Fruit fly (Drosophila melanogaster) whole organism, embryonic: ENCODE data around the gene CG7991.
A peak's percentile ranks its signal among the peaks of the same experiment; 100 is the strongest.

Experiments
- Aef1 ChIP-seq: fragments of 200-800 bp; sonication (Bioruptor generic); IDR thresholded peaks from 3 replicates; pipeline ENCODE4 v1.3.6; 2022; ENCODE audit warnings: missing biosample characterization, missing genetic modification characterization
- Asciz ChIP-seq: fragments of 200-800 bp; sonication (Bioruptor generic); optimal IDR thresholded peaks from 2 replicates; lab custom pipeline; 2017; ENCODE audit warnings: missing biosample characterization, mild to moderate bottlenecking, missing genetic modification characterization, missing genetic modification reagents
- CG10321 ChIP-seq: fragments of 200-800 bp; sonication (Bioruptor generic); IDR thresholded peaks from 2 replicates; pipeline ENCODE4 v1.3.6; 2022; ENCODE audit warnings: missing biosample characterization, missing genetic modification characterization
- CG11456 ChIP-seq: fragments of 200-800 bp; sonication (Bioruptor generic); IDR thresholded peaks from 3 replicates; pipeline ENCODE4 v1.3.6; 2022; ENCODE audit warnings: missing biosample characterization, missing genetic modification characterization
- CG11560 ChIP-seq: fragments of 200-800 bp; sonication (Bioruptor generic); IDR thresholded peaks from 3 replicates; pipeline ENCODE4 v1.3.6; 2022; ENCODE audit warnings: missing biosample characterization, missing genetic modification characterization
- CG11696 ChIP-seq: fragments of 200-800 bp; sonication (Bioruptor generic); IDR thresholded peaks from 2 replicates; pipeline ENCODE4 v1.3.6; 2022; ENCODE audit warnings: missing biosample characterization, missing genetic modification characterization
- CG11723 ChIP-seq: fragments of 200-800 bp; sonication (Bioruptor generic); optimal IDR thresholded peaks from 2 replicates; lab custom pipeline; 2017; ENCODE audit warnings: missing biosample characterization, mild to moderate bottlenecking, missing genetic modification characterization
- CG12659 ChIP-seq: fragments of 200-800 bp; sonication (Bioruptor generic); optimal IDR thresholded peaks from 3 replicates; lab custom pipeline; 2017; ENCODE audit warnings: mild to moderate bottlenecking, missing biosample characterization, missing genetic modification reagents, missing genetic modification characterization
- CG13624 ChIP-seq: fragments of 200-800 bp; sonication (Bioruptor generic); optimal IDR thresholded peaks from 2 replicates; lab custom pipeline; 2016; ENCODE audit warnings: missing biosample characterization, missing genetic modification characterization
- CG14050 ChIP-seq: fragments of 200-800 bp; sonication (Bioruptor generic); IDR thresholded peaks from 3 replicates; pipeline ENCODE4 v1.3.6; 2022; ENCODE audit warnings: missing biosample characterization, missing genetic modification characterization
- CG16779 ChIP-seq: fragments of 200-800 bp; sonication (Bioruptor generic); IDR thresholded peaks from 2 replicates; pipeline ENCODE4 v1.3.6; 2022; ENCODE audit warnings: missing biosample characterization, missing genetic modification characterization
- CG2129 ChIP-seq: fragments of 200-800 bp; sonication (Bioruptor generic); IDR thresholded peaks from 2 replicates; pipeline ENCODE4 v1.3.6; 2022; ENCODE audit warnings: missing biosample characterization, missing genetic modification characterization; ENCODE audit not compliant: partially characterized antibody
- CG2875 ChIP-seq: fragments of 200-800 bp; sonication (Bioruptor generic); optimal IDR thresholded peaks from 2 replicates; lab custom pipeline; 2017; ENCODE audit warnings: missing biosample characterization, mild to moderate bottlenecking, missing genetic modification characterization, missing genetic modification reagents
- CG30431 ChIP-seq: fragments of 200-800 bp; sonication (Bioruptor generic); optimal IDR thresholded peaks from 2 replicates; lab custom pipeline; 2017; ENCODE audit warnings: missing biosample characterization, missing genetic modification characterization
- CG31388 ChIP-seq: fragments of 200-800 bp; sonication (Bioruptor generic); optimal IDR thresholded peaks from 2 replicates; lab custom pipeline; 2016; ENCODE audit warnings: missing biosample characterization, missing genetic modification characterization
- CG33557 ChIP-seq: fragments of 200-800 bp; sonication (Bioruptor generic); optimal IDR thresholded peaks from 2 replicates; lab custom pipeline; 2019; ENCODE audit warnings: missing biosample characterization, mild to moderate bottlenecking, missing genetic modification characterization, moderate library complexity
- CG3995 ChIP-seq: fragments of 200-800 bp; sonication (Bioruptor generic); optimal IDR thresholded peaks from 3 replicates; lab custom pipeline; 2016; ENCODE audit warnings: missing biosample characterization, missing genetic modification characterization
- CG4424 ChIP-seq: fragments of 200-800 bp; sonication (Bioruptor generic); optimal IDR thresholded peaks from 3 replicates; lab custom pipeline; 2016; ENCODE audit warnings: missing biosample characterization, missing genetic modification characterization
- CG5180 ChIP-seq: fragments of 200-800 bp; sonication (Bioruptor generic); optimal IDR thresholded peaks from 3 replicates; lab custom pipeline; 2017; ENCODE audit warnings: missing biosample characterization, missing genetic modification characterization, mild to moderate bottlenecking, moderate library complexity, missing genetic modification reagents
- CG7271 ChIP-seq: fragments of 200-800 bp; sonication (Bioruptor generic); optimal IDR thresholded peaks from 2 replicates; lab custom pipeline; 2018; ENCODE audit warnings: missing biosample characterization, mild to moderate bottlenecking, missing genetic modification characterization, moderate library complexity
- CG7357 ChIP-seq: fragments of 200-800 bp; sonication (Bioruptor generic); IDR thresholded peaks from 3 replicates; pipeline ENCODE4 v1.3.6; 2022; ENCODE audit warnings: missing biosample characterization, missing genetic modification characterization
- CG7745 ChIP-seq: fragments of 200-800 bp; sonication (Bioruptor generic); optimal IDR thresholded peaks from 2 replicates; lab custom pipeline; 2018; ENCODE audit warnings: missing biosample characterization, mild to moderate bottlenecking, missing genetic modification characterization, moderate library complexity
- CG7963 ChIP-seq: fragments of 200-800 bp; sonication (Bioruptor generic); IDR thresholded peaks from 3 replicates; pipeline ENCODE4 v1.3.6; 2022; ENCODE audit warnings: missing biosample characterization, missing genetic modification characterization; ENCODE audit not compliant: partially characterized antibody
- CG8944 ChIP-seq: fragments of 200-800 bp; sonication (Bioruptor generic); optimal IDR thresholded peaks from 3 replicates; lab custom pipeline; 2016; ENCODE audit warnings: missing biosample characterization, missing genetic modification characterization
- CG9797 ChIP-seq: fragments of 200-800 bp; sonication (Bioruptor generic); optimal IDR thresholded peaks from 3 replicates; lab custom pipeline; 2018; ENCODE audit warnings: missing biosample characterization, mild to moderate bottlenecking, missing genetic modification characterization
- CTCF ChIP-seq: fragments of 200-800 bp; sonication (Bioruptor generic); optimal IDR thresholded peaks from 2 replicates; lab custom pipeline; 2017; ENCODE audit warnings: missing biosample characterization, mild to moderate bottlenecking, missing genetic modification characterization, moderate library complexity
- Dfd ChIP-seq, 2 experiments: fragments of >200 bp; optimal IDR thresholded peaks; 2 replicates each; lab custom pipeline; 2017; ENCODE audit warnings: missing biosample characterization in 2 of 2, missing genetic modification characterization in 2 of 2
- Doc3 ChIP-seq: fragments of 200-800 bp; sonication (Bioruptor generic); IDR thresholded peaks from 3 replicates; pipeline ENCODE4 v1.3.6; 2022; ENCODE audit warnings: missing biosample characterization, missing genetic modification characterization; ENCODE audit not compliant: partially characterized antibody
- E2f1 ChIP-seq: fragments of 200-800 bp; sonication (Bioruptor generic); IDR thresholded peaks from 2 replicates; pipeline ENCODE4 v1.3.6; 2022; ENCODE audit warnings: missing biosample characterization, missing genetic modification characterization
- Gsc ChIP-seq: fragments of 200-800 bp; sonication (Bioruptor generic); IDR thresholded peaks from 2 replicates; pipeline ENCODE4 v1.3.6; 2022; ENCODE audit warnings: missing biosample characterization, missing genetic modification characterization
- HLH3B ChIP-seq: fragments of 200-800 bp; sonication (Bioruptor generic); IDR thresholded peaks from 2 replicates; pipeline ENCODE4 v1.3.6; 2022; ENCODE audit warnings: missing biosample characterization, missing genetic modification characterization
- HmgD ChIP-seq: fragments of 200-800 bp; sonication (Bioruptor generic); optimal IDR thresholded peaks from 3 replicates; lab custom pipeline; 2016; ENCODE audit warnings: missing biosample characterization, missing genetic modification characterization
- Lpt ChIP-seq: fragments of >200 bp; optimal IDR thresholded peaks from 2 replicates; lab custom pipeline; 2018; ENCODE audit warnings: missing biosample characterization, missing genetic modification characterization
- NC2β ChIP-seq: fragments of 200-800 bp; sonication (Bioruptor generic); optimal IDR thresholded peaks from 2 replicates; lab custom pipeline; 2016; ENCODE audit warnings: missing biosample characterization, missing genetic modification characterization
- Side ChIP-seq: fragments of 200-800 bp; sonication (Bioruptor generic); optimal IDR thresholded peaks from 2 replicates; lab custom pipeline; 2016; ENCODE audit warnings: missing biosample characterization, missing genetic modification characterization
- ash1 ChIP-seq: fragments of 200-800 bp; sonication (Bioruptor generic); optimal IDR thresholded peaks from 2 replicates; lab custom pipeline; 2018; ENCODE audit warnings: missing biosample characterization, mild to moderate bottlenecking, missing genetic modification characterization
- dimm ChIP-seq: fragments of 200-800 bp; sonication (Bioruptor generic); IDR thresholded peaks from 2 replicates; pipeline ENCODE4 v1.3.6; 2022; ENCODE audit warnings: missing biosample characterization, missing genetic modification characterization
- ham ChIP-seq: fragments of 200-800 bp; sonication (Bioruptor generic); IDR thresholded peaks from 2 replicates; pipeline ENCODE4 v1.3.6; 2022; ENCODE audit warnings: missing biosample characterization, missing genetic modification characterization
- ind ChIP-seq: fragments of 200-800 bp; sonication (Bioruptor generic); optimal IDR thresholded peaks from 3 replicates; lab custom pipeline; 2016; ENCODE audit warnings: missing biosample characterization, missing genetic modification characterization
- kay ChIP-seq: fragments of 200-800 bp; sonication (Bioruptor generic); optimal IDR thresholded peaks from 2 replicates; lab custom pipeline; 2016; ENCODE audit warnings: missing biosample characterization, missing genetic modification characterization
- nau ChIP-seq: fragments of 200-800 bp; sonication (Bioruptor generic); optimal IDR thresholded peaks from 3 replicates; lab custom pipeline; 2017; ENCODE audit warnings: missing biosample characterization, mild to moderate bottlenecking, missing genetic modification characterization, missing genetic modification reagents
- nmo ChIP-seq: fragments of 200-800 bp; sonication (Bioruptor generic); optimal IDR thresholded peaks from 2 replicates; lab custom pipeline; 2018; ENCODE audit warnings: missing biosample characterization, mild to moderate bottlenecking, missing genetic modification characterization, moderate library complexity
- pan ChIP-seq, 4 experiments: fragments of >200 bp in 3 of 4; fragments of 200-800 bp in 1 of 4; sonication (Bioruptor generic) in 1 of 4; optimal IDR thresholded peaks in 3 of 4; IDR thresholded peaks in 1 of 4; 2 replicates each; pipeline versions ENCODE4 v1.3.6 to Lab custom; 2017 to 2022; ENCODE audit warnings: missing biosample characterization in 2 of 4, missing genetic modification characterization in 2 of 4, mixed read lengths in 1 of 4
- row ChIP-seq: fragments of 200-800 bp; sonication (Bioruptor generic); IDR thresholded peaks from 3 replicates; pipeline ENCODE4 v1.3.6; 2022; ENCODE audit warnings: missing biosample characterization, missing genetic modification characterization
- ssp ChIP-seq: fragments of 200-800 bp; sonication (Bioruptor generic); IDR thresholded peaks from 2 replicates; pipeline ENCODE4 v1.3.6; 2022; ENCODE audit warnings: missing biosample characterization, missing genetic modification characterization
- stc ChIP-seq: fragments of 200-800 bp; sonication (Bioruptor generic); IDR thresholded peaks from 2 replicates; pipeline ENCODE4 v1.3.6; 2022; ENCODE audit warnings: missing biosample characterization, missing genetic modification characterization
- trem ChIP-seq: fragments of 200-800 bp; optimal IDR thresholded peaks from 3 replicates; lab custom pipeline; 2019; ENCODE audit warnings: missing biosample characterization, mild to moderate bottlenecking, missing genetic modification characterization, moderate library complexity
- twi ChIP-seq: fragments of 200-800 bp; optimal IDR thresholded peaks from 2 replicates; lab custom pipeline; 2019; ENCODE audit warnings: missing biosample characterization, mild to moderate bottlenecking, missing genetic modification characterization, moderate library complexity
- unpg ChIP-seq: fragments of 200-800 bp; sonication (Bioruptor generic); optimal IDR thresholded peaks from 3 replicates; lab custom pipeline; 2018; ENCODE audit warnings: missing biosample characterization, mild to moderate bottlenecking, missing genetic modification characterization, moderate library complexity
- vfl ChIP-seq: fragments of 200-800 bp; sonication (Bioruptor generic); optimal IDR thresholded peaks from 2 replicates; lab custom pipeline; 2016; ENCODE audit warnings: missing biosample characterization, missing genetic modification characterization
- vnd ChIP-seq: fragments of 200-800 bp; sonication (Bioruptor generic); IDR thresholded peaks from 3 replicates; pipeline ENCODE4 v1.3.6; 2022; ENCODE audit warnings: missing biosample characterization, missing genetic modification characterization; ENCODE audit not compliant: partially characterized antibody

CG7991 gene

DNA sequence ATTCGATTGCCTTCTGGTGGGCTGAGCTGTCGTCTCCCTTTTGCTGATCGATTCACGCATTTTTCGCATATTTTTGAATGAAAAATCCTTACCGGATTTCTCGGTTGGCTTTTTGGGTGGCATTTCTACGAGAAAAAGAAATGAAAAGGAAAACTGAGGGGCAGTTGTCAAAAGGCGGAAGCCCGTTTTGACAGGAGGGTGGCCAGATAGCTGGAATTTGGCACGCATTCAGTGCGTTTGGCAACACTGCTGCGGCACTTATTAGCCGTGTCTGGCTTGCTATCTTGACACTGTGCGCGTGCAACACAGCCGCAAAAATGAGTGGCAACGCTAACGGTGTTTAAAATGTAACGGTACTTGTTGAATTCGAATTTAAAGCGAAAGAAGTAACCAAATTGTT, 6.0 kb upstream of the CG7991 start, which contains the start of gene RpL23A (continued):
- TF ChIP-seq twi (peak; percentile 80), CG33557 (GFP tag; lab: Kevin White, UChicago) (peak; percentile 87), CG11696 (GFP tag; lab: Robert Waterston, UW) (0 out of 2 replicates have a peak, but pooled peaks have one; percentile 14), ssp (GFP tag; lab: Robert Waterston, UW) (peak; percentile 87), Asciz (GFP tag; lab: Kevin White, UChicago) (no peak), CG7357 (GFP tag; lab: Robert Waterston, UW) (peak; percentile 66), Dfd (GFP tag; optimal IDR thresholded peaks at IDR 0.05; lab: Kevin White, UChicago) (no peak), NC2β (peak; percentile 100), nau (GFP tag; lab: Kevin White, UChicago) (peak; percentile 94), vfl (peak; percentile 94), Side (peak; percentile 98), CG30431 (GFP tag; lab: Kevin White, UChicago) (peak; percentile 95), CG11456 (GFP tag; lab: Robert Waterston, UW) (peak; percentile 98), row (GFP tag; lab: Robert Waterston, UW) (peak; percentile 73), HLH3B (GFP tag; lab: Robert Waterston, UW) (peak; percentile 92), kay (GFP tag; lab: Kevin White, UChicago) (peak; percentile 78), CG16779 (GFP tag; lab: Robert Waterston, UW) (peak; percentile 93), CG3995 (GFP tag; lab: Kevin White, UChicago) (peak; percentile 81), CG9797 (GFP tag; lab: Kevin White, UChicago) (peak; percentile 91), Gsc (GFP tag; lab: Robert Waterston, UW) (peak; percentile 70), CG13624 (GFP tag; lab: Kevin White, UChicago) (peak; percentile 98), CG11723 (GFP tag; lab: Kevin White, UChicago) (peak; percentile 94), Aef1 (GFP tag; lab: Robert Waterston, UW) (peak; percentile 93), CG10321 (peak; percentile 74), ash1 (GFP tag; lab: Kevin White, UChicago) (peak; percentile 98), CG7963 (GFP tag; lab: Robert Waterston, UW) (0 out of 3 replicates have a peak, but pooled peaks have one; percentile 33), CG5180 (peak; percentile 76), CG31388 (GFP tag; lab: Kevin White, UChicago) (peak; percentile 83), ind (GFP tag; lab: Kevin White, UChicago) (peak; percentile 92), ham (peak; percentile 91), CG2875 (GFP tag; lab: Kevin White, UChicago) (peak; percentile 91), CG14050 (peak; percentile 92), E2f1 (GFP tag; lab: Robert Waterston, UW) (peak; percentile 89), trem (peak; percentile 91), dimm (GFP tag; lab: Robert Waterston, UW) (peak; percentile 82), CG7745 (tag; lab: Kevin White, UChicago) (peak; percentile 70), Doc3 (GFP tag; lab: Robert Waterston, UW) (no peak), CG4424 (GFP tag; lab: Kevin White, UChicago) (peak; percentile 93), CTCF (peak; percentile 65), Lpt (GFP tag; lab: Kevin White, UChicago) (no peak), CG8944 (GFP tag; lab: Kevin White, UChicago) (peak; percentile 96), vnd (GFP tag; lab: Robert Waterston, UW) (no peak), unpg (GFP tag; lab: Kevin White, UChicago) (peak; percentile 89), pan (optimal IDR thresholded peaks at IDR 0.05; lab: Kevin White, UChicago) (no peak), pan (GFP tag; optimal IDR thresholded peaks at IDR 0.05 in 1 of 2, IDR thresholded peaks at IDR 0.05 in 1 of 2) (peak in 1 of 2 experiments; percentile 93), CG12659 (GFP tag; lab: Kevin White, UChicago) (peak; percentile 98), CG7271 (peak; percentile 95), HmgD (peak; percentile 99), CG2129 (no peak), stc (peak; percentile 91), nmo (GFP tag; lab: Kevin White, UChicago) (peak; percentile 91), CG11560 (tag; lab: Robert Waterston, UW) (peak; percentile 88)
